Fruit fly (Drosophila melanogaster) whole organism, embryonic: ENCODE results near the gene Sirup.
A peak's percentile ranks its signal among the peaks of the same experiment; 100 is the strongest.

Source experiments
- Antp ChIP-seq: fragments of 200-800 bp; sonication (Bioruptor generic); optimal IDR thresholded peaks from 3 replicates; lab custom pipeline; 2016; ENCODE audit warnings: missing biosample characterization, missing genetic modification characterization
- Atf6 ChIP-seq: fragments of 200-800 bp; sonication (Bioruptor generic); IDR thresholded peaks from 2 replicates; pipeline ENCODE4 v1.3.6; 2022; ENCODE audit warnings: missing biosample characterization, missing genetic modification characterization
- CG10267 ChIP-seq: fragments of 200-800 bp; sonication (Bioruptor generic); optimal IDR thresholded peaks from 2 replicates; lab custom pipeline; 2018; ENCODE audit warnings: missing biosample characterization, mild to moderate bottlenecking, missing genetic modification characterization, moderate library complexity
- CG10321 ChIP-seq: fragments of 200-800 bp; sonication (Bioruptor generic); IDR thresholded peaks from 2 replicates; pipeline ENCODE4 v1.3.6; 2022; ENCODE audit warnings: missing biosample characterization, missing genetic modification characterization
- CG11696 ChIP-seq: fragments of 200-800 bp; sonication (Bioruptor generic); IDR thresholded peaks from 2 replicates; pipeline ENCODE4 v1.3.6; 2022; ENCODE audit warnings: missing biosample characterization, missing genetic modification characterization
- CG12391 ChIP-seq: fragments of 200-800 bp; sonication (Bioruptor generic); optimal IDR thresholded peaks from 3 replicates; lab custom pipeline; 2018; ENCODE audit warnings: missing biosample characterization, mild to moderate bottlenecking, missing genetic modification characterization, moderate library complexity
- CG12659 ChIP-seq: fragments of 200-800 bp; sonication (Bioruptor generic); optimal IDR thresholded peaks from 3 replicates; lab custom pipeline; 2017; ENCODE audit warnings: mild to moderate bottlenecking, missing biosample characterization, missing genetic modification reagents, missing genetic modification characterization
- CG13424 ChIP-seq: fragments of 200-800 bp; sonication (Bioruptor generic); optimal IDR thresholded peaks from 2 replicates; lab custom pipeline; 2019; ENCODE audit warnings: missing biosample characterization, mild to moderate bottlenecking, missing genetic modification characterization, moderate library complexity
- CG17359 ChIP-seq: fragments of 200-800 bp; sonication (Bioruptor generic); optimal IDR thresholded peaks from 3 replicates; lab custom pipeline; 2018; ENCODE audit warnings: missing biosample characterization, mild to moderate bottlenecking, missing genetic modification characterization, moderate library complexity
- CG17385 ChIP-seq: fragments of 200-800 bp; sonication (Bioruptor generic); optimal IDR thresholded peaks from 3 replicates; lab custom pipeline; 2018; ENCODE audit warnings: missing biosample characterization, mild to moderate bottlenecking, missing genetic modification characterization
- CG18476 ChIP-seq: fragments of 200-800 bp; sonication (Bioruptor generic); optimal IDR thresholded peaks from 2 replicates; lab custom pipeline; 2016; ENCODE audit warnings: missing biosample characterization, mild to moderate bottlenecking, missing genetic modification characterization
- CG2678 ChIP-seq: fragments of 200-800 bp; sonication (Bioruptor generic); optimal IDR thresholded peaks from 3 replicates; lab custom pipeline; 2019; ENCODE audit warnings: missing biosample characterization, mild to moderate bottlenecking, missing genetic modification characterization, moderate library complexity
- CG2875 ChIP-seq: fragments of 200-800 bp; sonication (Bioruptor generic); optimal IDR thresholded peaks from 2 replicates; lab custom pipeline; 2017; ENCODE audit warnings: missing biosample characterization, mild to moderate bottlenecking, missing genetic modification characterization, missing genetic modification reagents
- CG32532 ChIP-seq: fragments of 200-800 bp; sonication (Bioruptor generic); IDR thresholded peaks from 2 replicates; pipeline ENCODE4 v1.3.6; 2022; ENCODE audit warnings: missing biosample characterization, missing genetic modification characterization
- CG4282 ChIP-seq: fragments of 200-800 bp; sonication (Bioruptor generic); optimal IDR thresholded peaks from 2 replicates; lab custom pipeline; 2016; ENCODE audit warnings: missing biosample characterization, missing genetic modification characterization
- CG4328 ChIP-seq: fragments of 200-800 bp; sonication (Bioruptor generic); optimal IDR thresholded peaks from 3 replicates; lab custom pipeline; 2017; ENCODE audit warnings: missing biosample characterization, missing genetic modification reagents, missing genetic modification characterization
- CG4360 ChIP-seq: fragments of 200-800 bp; sonication (Bioruptor generic); IDR thresholded peaks from 2 replicates; pipeline ENCODE4 v1.3.6; 2022; ENCODE audit warnings: missing biosample characterization, missing genetic modification characterization
- CG4854 ChIP-seq: fragments of 200-800 bp; sonication (Bioruptor generic); optimal IDR thresholded peaks from 2 replicates; lab custom pipeline; 2016; ENCODE audit warnings: missing biosample characterization, missing genetic modification characterization, inconsistent platforms
- CG5953 ChIP-seq: fragments of 200-800 bp; sonication (Bioruptor generic); IDR thresholded peaks from 2 replicates; pipeline ENCODE4 v1.3.6; 2022; ENCODE audit warnings: missing biosample characterization, missing genetic modification characterization
- CG6175 ChIP-seq: fragments of 200-800 bp; sonication (Bioruptor generic); IDR thresholded peaks from 3 replicates; pipeline ENCODE4 v1.3.6; 2022; ENCODE audit warnings: missing biosample characterization, missing genetic modification characterization
- CG6654 ChIP-seq: fragments of 200-800 bp; sonication (Bioruptor generic); optimal IDR thresholded peaks from 2 replicates; lab custom pipeline; 2017; ENCODE audit warnings: missing biosample characterization, mild to moderate bottlenecking, missing genetic modification characterization
- CG7745 ChIP-seq: fragments of 200-800 bp; sonication (Bioruptor generic); optimal IDR thresholded peaks from 2 replicates; lab custom pipeline; 2018; ENCODE audit warnings: missing biosample characterization, mild to moderate bottlenecking, missing genetic modification characterization, moderate library complexity
- CG7839 ChIP-seq: fragments of 200-800 bp; sonication (Bioruptor generic); optimal IDR thresholded peaks from 3 replicates; lab custom pipeline; 2018; ENCODE audit warnings: missing biosample characterization, mild to moderate bottlenecking, missing genetic modification characterization, moderate library complexity
- CG9215 ChIP-seq: fragments of 200-800 bp; sonication (Bioruptor generic); IDR thresholded peaks from 2 replicates; pipeline ENCODE4 v1.3.6; 2022; ENCODE audit warnings: missing biosample characterization, missing genetic modification characterization
- CoRest ChIP-seq: fragments of 200-800 bp; sonication (Bioruptor generic); optimal IDR thresholded peaks from 3 replicates; lab custom pipeline; 2018; ENCODE audit warnings: missing biosample characterization, mild to moderate bottlenecking, missing genetic modification characterization, moderate library complexity
- D ChIP-seq, 2 experiments: fragments of 200-800 bp in 1 of 2; fragments of >200 bp in 1 of 2; sonication (Bioruptor generic) in 1 of 2; optimal IDR thresholded peaks; 2 replicates in 1 of 2; 3 replicates in 1 of 2; lab custom pipeline; 2017; ENCODE audit warnings: mild to moderate bottlenecking in 1 of 2, missing biosample characterization in 1 of 2, missing genetic modification characterization in 1 of 2, missing genetic modification reagents in 1 of 2
- E2f2 ChIP-seq: fragments of 200-800 bp; sonication (Bioruptor generic); IDR thresholded peaks from 2 replicates; pipeline ENCODE4 v1.3.6; 2022; ENCODE audit warnings: missing biosample characterization, missing genetic modification characterization
- Med ChIP-seq: fragments of 200-800 bp; sonication (Bioruptor generic); peaks from one replicate; lab custom pipeline; 2016; ENCODE audit warnings: missing biosample characterization, missing genetic modification characterization, mild to moderate bottlenecking, inconsistent platforms, moderate library complexity
- Meics ChIP-seq: fragments of 200-800 bp; sonication (Bioruptor generic); optimal IDR thresholded peaks from 2 replicates; lab custom pipeline; 2017; ENCODE audit warnings: missing biosample characterization, mild to moderate bottlenecking, missing genetic modification characterization
- Mes4 ChIP-seq: fragments of 200-800 bp; sonication (Bioruptor generic); optimal IDR thresholded peaks from 2 replicates; lab custom pipeline; 2016; ENCODE audit warnings: missing biosample characterization, missing genetic modification characterization
- NC2α ChIP-seq: fragments of 200-800 bp; sonication (Bioruptor generic); optimal IDR thresholded peaks from 2 replicates; lab custom pipeline; 2016; ENCODE audit warnings: missing biosample characterization, missing genetic modification characterization
- Oli ChIP-seq: fragments of 200-800 bp; sonication (Bioruptor generic); optimal IDR thresholded peaks from 2 replicates; lab custom pipeline; 2018; ENCODE audit warnings: missing biosample characterization, mild to moderate bottlenecking, missing genetic modification characterization, moderate library complexity
- Pdp1 ChIP-seq, 2 experiments: fragments of 200-800 bp; sonication (Bioruptor generic); optimal IDR thresholded peaks; 3 replicates each; lab custom pipeline; 2016; ENCODE audit warnings: missing biosample characterization in 2 of 2, missing genetic modification characterization in 2 of 2, mild to moderate bottlenecking in 1 of 2, moderate library complexity in 1 of 2
- Poxn ChIP-seq: fragments of 200-800 bp; sonication (Bioruptor generic); IDR thresholded peaks from 2 replicates; pipeline ENCODE4 v1.3.6; 2022; ENCODE audit warnings: missing biosample characterization, missing genetic modification characterization
- Rfx ChIP-seq: fragments of 200-800 bp; sonication (Bioruptor generic); IDR thresholded peaks from 2 replicates; pipeline ENCODE4 v1.3.6; 2022; ENCODE audit warnings: missing biosample characterization, missing genetic modification characterization
- Sry-δ ChIP-seq: fragments of 200-800 bp; sonication (Bioruptor generic); optimal IDR thresholded peaks from 2 replicates; lab custom pipeline; 2016; ENCODE audit warnings: missing biosample characterization, missing genetic modification characterization
- Ssrp ChIP-seq: fragments of 200-800 bp; sonication (Bioruptor generic); optimal IDR thresholded peaks from 2 replicates; lab custom pipeline; 2018; ENCODE audit warnings: missing biosample characterization, mild to moderate bottlenecking, missing genetic modification characterization, moderate library complexity
- Taf1 ChIP-seq: fragments of 200-800 bp; sonication (Bioruptor generic); IDR thresholded peaks from 2 replicates; pipeline ENCODE4 v1.3.6; 2022; ENCODE audit warnings: missing biosample characterization, missing genetic modification characterization
- Xrp1 ChIP-seq: fragments of 200-800 bp; sonication (Bioruptor generic); IDR thresholded peaks from 2 replicates; pipeline ENCODE4 v1.3.6; 2022; ENCODE audit warnings: missing biosample characterization, missing genetic modification characterization
- cas ChIP-seq: fragments of 200-800 bp; sonication (Bioruptor generic); IDR thresholded peaks from 2 replicates; pipeline ENCODE4 v1.3.6; 2022; ENCODE audit warnings: missing biosample characterization, missing genetic modification characterization
- crol ChIP-seq: fragments of 200-800 bp; sonication (Bioruptor generic); IDR thresholded peaks from 2 replicates; pipeline ENCODE4 v1.3.6; 2022; ENCODE audit warnings: missing biosample characterization, missing genetic modification characterization
- ewg ChIP-seq: fragments of 200-800 bp; sonication (Bioruptor generic); optimal IDR thresholded peaks from 3 replicates; lab custom pipeline; 2017; ENCODE audit warnings: mild to moderate bottlenecking, missing biosample characterization, missing genetic modification reagents, missing genetic modification characterization
- gcm ChIP-seq: fragments of 200-800 bp; sonication (Bioruptor generic); optimal IDR thresholded peaks from 2 replicates; lab custom pipeline; 2019; ENCODE audit warnings: missing biosample characterization, mild to moderate bottlenecking, missing genetic modification characterization, moderate library complexity
- grn ChIP-seq: fragments of 200-800 bp; sonication (Bioruptor generic); optimal IDR thresholded peaks from 3 replicates; lab custom pipeline; 2017; ENCODE audit warnings: missing biosample characterization, missing genetic modification characterization
- phol ChIP-seq: fragments of 200-800 bp; sonication (Bioruptor generic); optimal IDR thresholded peaks from 3 replicates; lab custom pipeline; 2018; ENCODE audit warnings: missing biosample characterization, mild to moderate bottlenecking, missing genetic modification characterization, moderate library complexity
- seq ChIP-seq: fragments of 200-800 bp; sonication (Bioruptor generic); IDR thresholded peaks from 2 replicates; pipeline ENCODE4 v1.3.6; 2022; ENCODE audit warnings: missing biosample characterization, missing genetic modification characterization
- sisA ChIP-seq: fragments of 200-800 bp; sonication (Bioruptor generic); IDR thresholded peaks from 2 replicates; pipeline ENCODE4 v1.3.6; 2022; ENCODE audit warnings: missing biosample characterization, missing genetic modification characterization
- tna ChIP-seq: fragments of 200-800 bp; sonication (Bioruptor generic); IDR thresholded peaks from 2 replicates; pipeline ENCODE4 v1.3.6; 2022; ENCODE audit warnings: missing biosample characterization, missing genetic modification characterization; ENCODE audit not compliant: partially characterized antibody
- tup ChIP-seq: fragments of 200-800 bp; sonication (Bioruptor generic); optimal IDR thresholded peaks from 2 replicates; lab custom pipeline; 2016; ENCODE audit warnings: missing biosample characterization, mild to moderate bottlenecking, missing genetic modification characterization, moderate library complexity

Gene Sirup

DNA sequence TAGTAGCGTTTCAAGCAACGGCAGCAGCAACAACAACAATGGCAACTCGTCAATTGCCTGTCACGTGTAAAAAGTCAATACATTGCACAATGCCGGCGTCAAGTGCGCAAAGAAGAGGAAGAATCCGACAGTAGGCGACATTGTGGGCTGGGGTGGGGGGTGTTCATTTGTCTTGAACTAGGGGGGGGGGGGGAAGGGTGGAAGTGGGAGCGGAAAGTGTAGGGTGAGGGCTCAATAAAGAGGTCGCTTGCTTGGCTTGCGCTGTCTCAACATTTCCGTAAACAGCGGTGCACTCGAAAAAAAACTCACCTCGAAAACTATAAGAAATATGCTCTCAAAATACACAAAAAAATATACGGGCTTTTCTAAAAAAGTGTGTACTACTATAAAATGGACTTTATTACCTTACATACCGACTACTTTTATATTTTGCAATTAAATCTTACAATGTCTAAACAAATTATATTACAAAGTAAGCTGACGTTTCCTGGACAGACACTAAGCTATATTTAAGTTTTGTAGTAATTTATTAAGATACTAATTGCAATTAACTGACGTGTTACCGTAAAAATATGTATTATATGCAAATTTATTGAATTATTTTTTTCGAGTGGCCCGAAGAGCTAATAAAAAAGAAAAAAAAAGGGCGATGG is 32.7 kb upstream of the Sirup start (continued):
- TF ChIP-seq tup (GFP tag; lab: Kevin White, UChicago) (no peak), Poxn (GFP tag; lab: Robert Waterston, UW) (no peak), CG12391 (tag; lab: Kevin White, UChicago) (peak; percentile 35), Antp (no peak), CG2678 (tag; lab: Kevin White, UChicago) (peak; percentile 58), Ssrp (tag; lab: Kevin White, UChicago) (peak; percentile 44), CG7839 (peak; percentile 43), CG10321 (GFP tag; lab: Robert Waterston, UW) (no peak), Meics (GFP tag; lab: Kevin White, UChicago) (no peak), CG13424 (tag; lab: Kevin White, UChicago) (peak; percentile 22), CG18476 (GFP tag; lab: Kevin White, UChicago) (peak; percentile 5), grn (no peak), CG10267 (tag; lab: Kevin White, UChicago) (peak; percentile 6), crol (peak; percentile 85), Xrp1 (GFP tag; lab: Robert Waterston, UW) (peak; percentile 30; the same call in 1 of the 2 replicates), CG4360 (GFP tag; lab: Robert Waterston, UW) (peak; percentile 79; the same call in 1 of the 2 replicates), seq (GFP tag; lab: Robert Waterston, UW) (peak; percentile 18; the same call in 1 of the 2 replicates), CG2875 (GFP tag; lab: Kevin White, UChicago) (no peak), Taf1 (no peak), CG12659 (GFP tag; lab: Kevin White, UChicago) (peak; percentile 3), phol (tag; lab: Kevin White, UChicago) (peak; percentile 72), D (optimal IDR thresholded peaks at IDR 0.05; lab: Kevin White, UChicago) (no peak), D (GFP tag; optimal IDR thresholded peaks at IDR 0.05; lab: Kevin White, UChicago) (peak; percentile 33), CG17385 (GFP tag; lab: Kevin White, UChicago) (peak; percentile 38), cas (GFP tag; lab: Robert Waterston, UW) (no peak), CoRest (tag; lab: Kevin White, UChicago) (peak; percentile 44), Atf6 (GFP tag; lab: Robert Waterston, UW) (no peak), Mes4 (no peak), CG32532 (GFP tag; lab: Robert Waterston, UW) (no peak), CG7745 (no peak), Med (GFP tag; lab: Kevin White, UChicago) (no peak), NC2α (GFP tag; lab: Kevin White, UChicago) (no peak), Oli (peak; percentile 46), Rfx (GFP tag; lab: Robert Waterston, UW) (no peak), gcm (GFP tag; lab: Kevin White, UChicago) (no peak), CG4328 (GFP tag; lab: Kevin White, UChicago) (no peak), sisA (GFP tag; lab: Robert Waterston, UW) (no peak), ewg (GFP tag; lab: Kevin White, UChicago) (no peak), tna (GFP tag; lab: Robert Waterston, UW) (no peak), CG17359 (tag; lab: Kevin White, UChicago) (peak; percentile 44), CG5953 (GFP tag; lab: Robert Waterston, UW) (no peak), CG6654 (GFP tag; lab: Kevin White, UChicago) (peak; percentile 24), CG9215 (no peak), CG4854 (no peak), CG11696 (GFP tag; lab: Robert Waterston, UW) (no peak), CG4282 (no peak), Pdp1 (GFP tag; optimal IDR thresholded peaks at IDR 0.05; lab: Kevin White, UChicago) (peak in 1 of 2 experiments; percentile 7), Sry-δ (GFP tag; lab: Kevin White, UChicago) (no peak), E2f2 (GFP tag; lab: Robert Waterston, UW) (no peak), CG6175 (GFP tag; lab: Robert Waterston, UW) (0 out of 3 replicates have a peak, but pooled peaks have one; percentile 23)
